Worm (Caenorhabditis elegans) whole organism, L4 larva: ENCODE measurements around the gene cul-1.
A peak's percentile ranks its signal among the peaks of the same experiment; 100 is the strongest.

Experiments used
- D1046.2 ChIP-seq: fragments of 200-800 bp; sonication (Bioruptor generic); IDR thresholded peaks from 2 replicates; pipeline ENCODE4 v1.3.6; 2022; ENCODE audit warnings: missing genetic modification characterization, missing compliant biosample characterization
- F10B5.3 ChIP-seq: sonication (generic microtip); optimal IDR thresholded peaks from 2 replicates; lab custom pipeline; 2016; ENCODE audit warnings: mild to moderate bottlenecking, missing genetic modification characterization, missing compliant biosample characterization
- F26F4.8 ChIP-seq: fragments of 200-800 bp; sonication (Bioruptor generic); conservative IDR thresholded peaks from 2 replicates; pipeline ENCODE4 v1.3.6; 2022; ENCODE audit warnings: missing genetic modification characterization, missing compliant biosample characterization
- F37D6.2 ChIP-seq: sonication (generic microtip); optimal IDR thresholded peaks from 2 replicates; lab custom pipeline; 2016; ENCODE audit warnings: mild to moderate bottlenecking, missing genetic modification characterization, missing compliant biosample characterization
- Y105C5A.15 ChIP-seq: fragments of 200-800 bp; sonication (Bioruptor generic); IDR thresholded peaks from 2 replicates; pipeline ENCODE4 v1.3.6; 2022; ENCODE audit warnings: missing genetic modification characterization, missing compliant biosample characterization
- Y48G9A.11 ChIP-seq: fragments of 200-800 bp; sonication (Bioruptor generic); IDR thresholded peaks from 2 replicates; pipeline ENCODE4 v1.3.6; 2022; ENCODE audit warnings: missing genetic modification reagents, missing genetic modification characterization, missing compliant biosample characterization
- Y5F2A.4 ChIP-seq: fragments of 200-800 bp; sonication (Bioruptor generic); optimal IDR thresholded peaks from 2 replicates; lab custom pipeline; 2018; ENCODE audit warnings: mild to moderate bottlenecking, missing genetic modification characterization, missing compliant biosample characterization
- ZK337.2 ChIP-seq: fragments of 200-800 bp; sonication (Bioruptor generic); IDR thresholded peaks from 2 replicates; pipeline ENCODE4 v1.3.6; 2022; ENCODE audit warnings: missing genetic modification reagents, missing genetic modification characterization, missing compliant biosample characterization
- ZK546.5 ChIP-seq, 2 experiments: sonication (generic microtip); optimal IDR thresholded peaks; 2 replicates each; lab custom pipeline; 2017; ENCODE audit warnings: missing biosample characterization in 2 of 2, missing genetic modification characterization in 2 of 2
- aha-1 ChIP-seq: fragments of 150-350 bp; peaks from one replicate; lab custom pipeline; 2014; ENCODE audit warnings: missing biosample characterization, missing genetic modification characterization
- arid-1 ChIP-seq: fragments of 200-800 bp; sonication (Bioruptor generic); conservative IDR thresholded peaks from 2 replicates; pipeline ENCODE4 v1.3.6; 2022; ENCODE audit warnings: missing genetic modification reagents, missing genetic modification characterization, missing compliant biosample characterization
- ceh-32 ChIP-seq: sonication (generic microtip); optimal IDR thresholded peaks from 2 replicates; lab custom pipeline; 2016; ENCODE audit warnings: mild to moderate bottlenecking, missing genetic modification characterization, missing compliant biosample characterization; ENCODE audit not compliant: poor library complexity
- ces-1 ChIP-seq: fragments of 150-350 bp; sonication (generic microtip); optimal IDR thresholded peaks from 4 replicates; lab custom pipeline; 2014; ENCODE audit warnings: missing biosample characterization, missing genetic modification reagents, missing genetic modification characterization
- ctbp-1 ChIP-seq: fragments of 200-800 bp; sonication (Bioruptor generic); IDR thresholded peaks from 2 replicates; pipeline ENCODE4 v1.3.6; 2022; ENCODE audit warnings: missing genetic modification reagents, missing genetic modification characterization, missing compliant biosample characterization
- daf-16 ChIP-seq, 3 experiments: sonication (generic microtip); optimal IDR thresholded peaks; 2 replicates each; lab custom pipeline; 2016 to 2017; ENCODE audit warnings: missing genetic modification characterization in 3 of 3, missing genetic modification reagents in 3 of 3, mild to moderate bottlenecking in 2 of 3, missing compliant biosample characterization in 2 of 3, missing biosample characterization in 1 of 3, moderate library complexity in 1 of 3
- dmd-6 ChIP-seq: fragments of 200-800 bp; sonication (Bioruptor generic); IDR thresholded peaks from 2 replicates; pipeline ENCODE4 v1.3.6; 2022; ENCODE audit warnings: missing genetic modification reagents, missing genetic modification characterization, missing compliant biosample characterization
- dpl-1 ChIP-seq: fragments of 150-350 bp; optimal IDR thresholded peaks from 2 replicates; lab custom pipeline; 2014; ENCODE audit warnings: missing biosample characterization, missing genetic modification reagents, missing genetic modification characterization
- duxl-1 ChIP-seq: sonication (generic microtip); optimal IDR thresholded peaks from 2 replicates; lab custom pipeline; 2016; ENCODE audit warnings: mild to moderate bottlenecking, missing genetic modification characterization, moderate library complexity, missing compliant biosample characterization; ENCODE audit not compliant: poor library complexity
- dve-1 ChIP-seq: sonication (generic microtip); optimal IDR thresholded peaks from 2 replicates; lab custom pipeline; 2017; ENCODE audit warnings: antibody characterized with exemption, mild to moderate bottlenecking, missing genetic modification characterization, missing compliant biosample characterization; ENCODE audit not compliant: insufficient read depth
- hlh-11 ChIP-seq: fragments of 200-800 bp; sonication (Bioruptor generic); optimal IDR thresholded peaks from 2 replicates; lab custom pipeline; 2018; ENCODE audit warnings: mild to moderate bottlenecking, missing genetic modification characterization, missing compliant biosample characterization
- lim-7 ChIP-seq: fragments of 200-800 bp; sonication (Bioruptor generic); IDR thresholded peaks from 2 replicates; pipeline ENCODE4 v1.3.6; 2022; ENCODE audit warnings: missing genetic modification characterization, missing compliant biosample characterization
- lin-38 ChIP-seq: fragments of 200-800 bp; sonication (Bioruptor generic); IDR thresholded peaks from 2 replicates; pipeline ENCODE4 v1.3.6; 2022; ENCODE audit warnings: missing genetic modification reagents, missing genetic modification characterization, missing compliant biosample characterization
- lir-3 ChIP-seq: sonication (generic microtip); optimal IDR thresholded peaks from 2 replicates; lab custom pipeline; 2016; ENCODE audit warnings: mild to moderate bottlenecking, missing genetic modification characterization, missing compliant biosample characterization
- lsy-2 ChIP-seq, 2 experiments: fragments of 150-350 bp in 1 of 2; sonication (generic microtip) in 1 of 2; optimal IDR thresholded peaks; 2 replicates each; lab custom pipeline; 2014 to 2017; ENCODE audit warnings: missing biosample characterization in 2 of 2, missing genetic modification characterization in 2 of 2
- madf-9 ChIP-seq: fragments of 200-800 bp; sonication (Bioruptor generic); conservative IDR thresholded peaks from 2 replicates; pipeline ENCODE4 v1.3.6; 2022; ENCODE audit warnings: missing genetic modification reagents, missing genetic modification characterization, missing compliant biosample characterization
- mdl-1 ChIP-seq, 2 experiments: fragments of 150-350 bp in 1 of 2; sonication (generic microtip) in 1 of 2; optimal IDR thresholded peaks; 2 replicates each; lab custom pipeline; 2014 to 2017; ENCODE audit warnings: missing biosample characterization in 2 of 2, missing genetic modification characterization in 2 of 2
- mdt-29 ChIP-seq: fragments of 200-800 bp; sonication (Bioruptor generic); IDR thresholded peaks from 2 replicates; pipeline ENCODE4 v1.3.6; 2022; ENCODE audit warnings: missing genetic modification reagents, missing genetic modification characterization, missing compliant biosample characterization
- mep-1 ChIP-seq: fragments of 150-350 bp; sonication (generic microtip); optimal IDR thresholded peaks from 3 replicates; lab custom pipeline; 2014; ENCODE audit warnings: missing biosample characterization, missing genetic modification characterization
- mxl-2 ChIP-seq: fragments of 200-800 bp; sonication (Bioruptor generic); conservative IDR thresholded peaks from 2 replicates; pipeline ENCODE4 v1.3.6; 2022; ENCODE audit warnings: missing genetic modification reagents, missing genetic modification characterization, missing compliant biosample characterization
- nhr-10 ChIP-seq: fragments of 150-350 bp; optimal IDR thresholded peaks from 2 replicates; lab custom pipeline; 2014; ENCODE audit warnings: missing biosample characterization, missing genetic modification characterization
- nhr-102 ChIP-seq: sonication (generic microtip); optimal IDR thresholded peaks from 2 replicates; lab custom pipeline; 2016; ENCODE audit warnings: mild to moderate bottlenecking, missing genetic modification characterization, moderate library complexity, missing compliant biosample characterization
- nhr-237 ChIP-seq: sonication (generic microtip); optimal IDR thresholded peaks from 2 replicates; lab custom pipeline; 2017; ENCODE audit warnings: missing biosample characterization, missing genetic modification characterization
- nhr-25 ChIP-seq: sonication (generic microtip); optimal IDR thresholded peaks from 2 replicates; lab custom pipeline; 2017; ENCODE audit warnings: missing genetic modification characterization, mild to moderate bottlenecking, missing compliant biosample characterization, antibody characterized with exemption, moderate library complexity, borderline replicate concordance; ENCODE audit not compliant: insufficient read depth
- nhr-42 ChIP-seq: fragments of 200-800 bp; sonication (Bioruptor generic); IDR thresholded peaks from 2 replicates; pipeline ENCODE4 v1.3.6; 2022; ENCODE audit warnings: missing genetic modification characterization, missing compliant biosample characterization
- nhr-48 ChIP-seq: sonication (generic microtip); optimal IDR thresholded peaks from 2 replicates; lab custom pipeline; 2016; ENCODE audit warnings: mild to moderate bottlenecking, missing genetic modification characterization, missing compliant biosample characterization
- nhr-6 ChIP-seq: fragments of 150-350 bp; optimal IDR thresholded peaks from 2 replicates; lab custom pipeline; 2014; ENCODE audit warnings: missing biosample characterization, missing genetic modification characterization
- nhr-77 ChIP-seq: fragments of 150-350 bp; optimal IDR thresholded peaks from 2 replicates; lab custom pipeline; 2014; ENCODE audit warnings: missing biosample characterization, missing genetic modification characterization
- pha-4 ChIP-seq, 2 experiments: fragments of 150-350 bp in 1 of 2; fragments of 200-800 bp in 1 of 2; sonication (Bioruptor generic) in 1 of 2; IDR thresholded peaks in 1 of 2; optimal IDR thresholded peaks in 1 of 2; 2 replicates each; pipeline versions ENCODE4 v1.3.6 to Lab custom; 2014 to 2022; ENCODE audit warnings: missing genetic modification characterization in 2 of 2, missing genetic modification reagents in 2 of 2, missing biosample characterization in 1 of 2, missing compliant biosample characterization in 1 of 2
- rbr-2 ChIP-seq: sonication (generic microtip); optimal IDR thresholded peaks from 2 replicates; lab custom pipeline; 2016; ENCODE audit warnings: missing genotype, missing genetic modification characterization, missing compliant biosample characterization
- saeg-2 ChIP-seq: fragments of 200-800 bp; sonication (Bioruptor generic); IDR thresholded peaks from 2 replicates; pipeline ENCODE4 v1.3.6; 2022; ENCODE audit warnings: missing genetic modification reagents, missing genetic modification characterization, missing compliant biosample characterization
- skn-1 ChIP-seq: fragments of 150-350 bp; optimal IDR thresholded peaks from 2 replicates; lab custom pipeline; 2014; ENCODE audit warnings: missing biosample characterization, missing genetic modification characterization
- spr-1 ChIP-seq: sonication (generic microtip); optimal IDR thresholded peaks from 2 replicates; lab custom pipeline; 2016; ENCODE audit warnings: mild to moderate bottlenecking, missing genetic modification characterization, missing compliant biosample characterization
- tra-1 ChIP-seq: fragments of 200-800 bp; sonication (Bioruptor generic); IDR thresholded peaks from 2 replicates; pipeline ENCODE4 v1.3.6; 2022; ENCODE audit warnings: missing genetic modification reagents, missing genetic modification characterization, missing compliant biosample characterization
- unc-130 ChIP-seq: sonication (generic microtip); optimal IDR thresholded peaks from 2 replicates; lab custom pipeline; 2016; ENCODE audit warnings: missing genetic modification reagents, missing genetic modification characterization, missing compliant biosample characterization
- zag-1 ChIP-seq: fragments of 150-350 bp; optimal IDR thresholded peaks from 2 replicates; lab custom pipeline; 2014; ENCODE audit warnings: missing biosample characterization, missing genetic modification characterization
- ztf-11 ChIP-seq: fragments of 150-350 bp; optimal IDR thresholded peaks from 2 replicates; lab custom pipeline; 2014; ENCODE audit warnings: missing biosample characterization, missing genetic modification characterization

The cul-1 gene

ce11 chrIII:10460427-10461163 lies 10.4 kb upstream of the cul-1 start, which contains the start of gene ecps-1 (continued):
- TF ChIP-seq ZK546.5 (tag; optimal IDR thresholded peaks at IDR 0.05; lab: Kevin White, UChicago) (no peak), ZK337.2 (peak; percentile 77), dpl-1 (GFP tag; lab: Kevin White, UChicago) (peak; percentile 81), Y5F2A.4 (GFP tag; lab: Kevin White, UChicago) (no peak), mdl-1 (tag; optimal IDR thresholded peaks at IDR 0.05; lab: Kevin White, UChicago) (peak; percentile 61 to 75), dve-1 (tag; lab: Kevin White, UChicago) (no peak), mxl-2 (GFP tag; lab: Robert Waterston, UW) (no peak), unc-130 (GFP tag; lab: Kevin White, UChicago) (peak; percentile 94), spr-1 (tag; lab: Kevin White, UChicago) (no peak), mdt-29 (GFP tag; lab: Robert Waterston, UW) (peak; percentile 64), ztf-11 (tag; lab: Kevin White, UChicago) (no peak), lin-38 (GFP tag; lab: Robert Waterston, UW) (peak; percentile 99), nhr-48 (tag; lab: Kevin White, UChicago) (no peak), Y48G9A.11 (peak; percentile 78), lir-3 (tag; lab: Kevin White, UChicago) (peak; percentile 21), nhr-102 (tag; lab: Kevin White, UChicago) (no peak), skn-1 (tag; lab: Kevin White, UChicago) (no peak), mep-1 (tag; lab: Kevin White, UChicago) (peak; percentile 94), nhr-42 (GFP tag; lab: Robert Waterston, UW) (peak; percentile 78), D1046.2 (GFP tag; lab: Robert Waterston, UW) (no peak), nhr-10 (tag; lab: Kevin White, UChicago) (peak; percentile 42), rbr-2 (tag; lab: Kevin White, UChicago) (peak; percentile 60), F26F4.8 (GFP tag; lab: Robert Waterston, UW) (no peak), ceh-32 (no peak), duxl-1 (tag; lab: Kevin White, UChicago) (peak; percentile 80), daf-16 (GFP tag; optimal IDR thresholded peaks at IDR 0.05; lab: Kevin White, UChicago) (no peak), daf-16 (tag; optimal IDR thresholded peaks at IDR 0.05; lab: Kevin White, UChicago) (peak; percentile 53), saeg-2 (GFP tag; lab: Robert Waterston, UW) (no peak)

- TF ChIP-seq zag-1 (tag; lab: Kevin White, UChicago) = no peak
- TF ChIP-seq F37D6.2 = peak; percentile 66
- peak; percentile 78 for TF ChIP-seq lim-7 (GFP tag; lab: Robert Waterston, UW)
- TF ChIP-seq nhr-25 (tag; lab: Kevin White, UChicago) = no peak
- TF ChIP-seq nhr-77 (tag; lab: Kevin White, UChicago) = no peak
- no peak for TF ChIP-seq nhr-6
- TF ChIP-seq pha-4 (GFP tag; IDR thresholded peaks at IDR 0.05; lab: Robert Waterston, UW) = peak; percentile 91
- no peak for TF ChIP-seq pha-4 (tag; optimal IDR thresholded peaks at IDR 0.05; lab: Kevin White, UChicago)
- TF ChIP-seq nhr-42 (GFP tag; lab: Robert Waterston, UW) = peak; percentile 88
- TF ChIP-seq unc-130 (GFP tag; lab: Kevin White, UChicago) = peak; percentile 92
- TF ChIP-seq hlh-11 (tag; lab: Kevin White, UChicago) = peak; percentile 85
- peak; percentile 75 for TF ChIP-seq Y5F2A.4 (GFP tag; lab: Kevin White, UChicago)
- TF ChIP-seq lin-38 (GFP tag; lab: Robert Waterston, UW) = peak; percentile 98
- no peak for TF ChIP-seq ztf-11 (tag; lab: Kevin White, UChicago)
- peak; percentile 41; the same call in 1 of the 2 replicates for TF ChIP-seq mxl-2 (GFP tag; lab: Robert Waterston, UW)
- TF ChIP-seq lir-3 (tag; lab: Kevin White, UChicago) = peak; percentile 11
- peak; percentile 99 for TF ChIP-seq madf-9 (GFP tag; lab: Robert Waterston, UW)
- TF ChIP-seq ces-1 (GFP tag; lab: Kevin White, UChicago) = no peak
- TF ChIP-seq nhr-237 = no peak
- peak; percentile 87 for TF ChIP-seq dmd-6 (GFP tag; lab: Robert Waterston, UW)
- 0 out of 2 replicates have a peak, but pooled peaks have one; percentile 80 for TF ChIP-seq Y105C5A.15 (GFP tag; lab: Robert Waterston, UW)
- peak; percentile 97 for TF ChIP-seq arid-1 (GFP tag; lab: Robert Waterston, UW)
- peak; percentile 65 for TF ChIP-seq F10B5.3 (tag; lab: Kevin White, UChicago)
- peak; percentile 49 to 78 for TF ChIP-seq lsy-2 (tag; optimal IDR thresholded peaks at IDR 0.05; lab: Kevin White, UChicago)
- peak; percentile 71 for TF ChIP-seq nhr-48 (tag; lab: Kevin White, UChicago)
- TF ChIP-seq aha-1 (tag; lab: Kevin White, UChicago) = peak; percentile 91
- TF ChIP-seq tra-1 (GFP tag; lab: Robert Waterston, UW) = peak; percentile 93
- peak; percentile 79 for TF ChIP-seq ctbp-1
Measured at ce11 chrIII:10461164-10461546, 9.9 kb upstream of the cul-1 start, which contains the start of gene atx-2. atx-2 (plus strand) TSS chrIII:10461389.
